Worm (Caenorhabditis elegans): ENCODE data around the gene Y61A9LA.1.
"Not testable (repeated sequence)": the region's sequence is repeated elsewhere in the genome, so short reads cannot be mapped to it uniquely, and the experiment has no call there.

- TF ChIP-seq zfh-2 (GFP tag; conservative IDR thresholded peaks at IDR 0.05); snpc-1.3 (tag; optimal IDR thresholded peaks at IDR 0.05; ENCODE audit: insufficient read depth); somi-1 (GFP tag; optimal IDR thresholded peaks at IDR 0.05); Y53F4B.3 (GFP tag; IDR thresholded peaks at IDR 0.05); B0019.2 (GFP tag; conservative IDR thresholded peaks at IDR 0.05): not testable (repeated sequence)
These were observed 24.7 kb upstream of the Y61A9LA.1 start, which contains the start of gene Y61A9LA.4 for ce11 chrV:4560441-4560840.

Data from whole organism, young adult.